Worm (Caenorhabditis elegans) whole organism, L2 larva: ENCODE results near the gene ceh-37.

Experiments
- egl-27 ChIP-seq: sonication (generic microtip); optimal IDR thresholded peaks from 3 replicates; lab custom pipeline; 2017; ENCODE audit warnings: missing biosample characterization, missing genetic modification reagents, missing genetic modification characterization
- elt-3 ChIP-seq: sonication (generic microtip); optimal IDR thresholded peaks from 2 replicates; lab custom pipeline; 2017; ENCODE audit warnings: missing biosample characterization, missing genetic modification characterization
- lin-13 ChIP-seq: fragments of 150-350 bp; optimal IDR thresholded peaks from 2 replicates; lab custom pipeline; 2014; ENCODE audit warnings: missing biosample characterization, missing genetic modification reagents, missing genetic modification characterization
- nhr-77 ChIP-seq: fragments of 150-350 bp; optimal IDR thresholded peaks from 2 replicates; lab custom pipeline; 2014; ENCODE audit warnings: missing biosample characterization, missing genetic modification characterization
- unc-62 ChIP-seq: fragments of 150-350 bp; optimal IDR thresholded peaks from 2 replicates; lab custom pipeline; 2014; ENCODE audit warnings: missing biosample characterization, missing genetic modification reagents, missing genetic modification characterization

ce11 chrX:14169569-14170031 lies 38.2 kb downstream of the ceh-37 start, which contains the start of gene sym-4:
- TF ChIP-seq egl-27 (tag; lab: Kevin White, UChicago) = peak; percentile 83
- no peak for TF ChIP-seq elt-3 (tag; lab: Kevin White, UChicago)
- peak; percentile 92 for TF ChIP-seq lin-13 (GFP tag; lab: Kevin White, UChicago)
- TF ChIP-seq unc-62 (GFP tag; lab: Kevin White, UChicago) = no peak
- peak; percentile 34 for TF ChIP-seq nhr-77 (tag; lab: Kevin White, UChicago)
